Worm (Caenorhabditis elegans): ENCODE results near the gene glf-1.

DNA sequence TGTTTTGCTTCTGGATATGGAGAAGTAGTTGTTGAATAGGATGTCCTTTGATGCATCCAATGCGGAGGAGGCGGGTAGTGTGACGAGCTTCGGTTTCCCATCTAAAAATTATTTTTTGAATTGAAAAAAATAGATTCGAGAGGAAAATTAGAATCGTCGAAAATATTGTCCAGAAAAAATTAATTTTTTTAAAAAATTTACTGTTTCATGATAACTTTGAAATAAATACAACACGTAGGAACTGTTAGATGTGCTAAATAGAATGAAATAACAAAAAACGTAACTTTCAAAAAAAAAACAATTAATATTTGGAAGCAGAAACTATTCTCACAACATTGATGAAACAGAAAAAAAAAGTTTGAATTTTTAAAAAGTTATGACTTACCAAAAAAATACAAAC, 25.8 kb upstream of the glf-1 start, which contains the start of gene C06E7.4:
- TF ChIP-seq flt-1 (GFP tag; IDR thresholded peaks at IDR 0.05) (no peak), ztf-29 (GFP tag; IDR thresholded peaks at IDR 0.05) (no peak), med-1 (GFP tag; optimal IDR thresholded peaks at IDR 0.05; ENCODE audit: insufficient read depth) (no peak), ref-1 (GFP tag; conservative IDR thresholded peaks at IDR 0.05) (no peak), T22C8.4 (GFP tag; IDR thresholded peaks at IDR 0.05) (no peak), tab-1 (GFP tag; IDR thresholded peaks at IDR 0.05) (no peak)

Data from whole organism, midembryonic.